Fruit fly (Drosophila melanogaster) whole organism, embryonic: Measurements from ENCODE around the gene Gr32a.

Experiments
- CG17612 ChIP-seq: fragments of 200-800 bp; sonication (Bioruptor generic); IDR thresholded peaks from 2 replicates; pipeline ENCODE4 v1.3.6; 2022; ENCODE audit warnings: missing biosample characterization, missing genetic modification characterization
- Poxn ChIP-seq: fragments of 200-800 bp; sonication (Bioruptor generic); IDR thresholded peaks from 2 replicates; pipeline ENCODE4 v1.3.6; 2022; ENCODE audit warnings: missing biosample characterization, missing genetic modification characterization

DNA sequence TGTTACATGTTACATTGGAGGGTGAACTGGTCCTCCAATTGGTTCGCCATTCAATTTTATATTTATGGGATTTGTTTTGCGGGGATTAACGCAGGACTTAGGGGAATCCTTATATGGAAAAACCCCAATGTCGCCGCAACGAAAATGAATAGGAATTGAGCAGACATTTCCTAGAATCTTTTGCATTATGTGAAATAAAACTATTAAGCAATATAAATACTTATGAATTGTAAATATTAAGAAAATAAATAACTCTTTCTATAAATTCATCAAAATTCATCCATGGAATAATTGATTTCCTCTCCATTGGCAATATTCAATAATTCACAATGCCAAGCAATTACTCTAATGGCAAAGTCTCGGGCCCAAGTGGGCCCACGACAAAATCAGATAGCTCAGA is at the start of gene Gr32a:
- TF ChIP-seq CG17612 (GFP tag; lab: Robert Waterston, UW) (no peak), Poxn (GFP tag; lab: Robert Waterston, UW) (no peak)
